Fruit fly (Drosophila melanogaster): Measurements from ENCODE around the gene Svip.
A peak's percentile ranks its signal among the peaks of the same experiment; 100 is the strongest.

Svip gene

dm6 chr3L:9366850-9367430 lies 8.1 kb downstream of the Svip start, which contains the start of the genes Klp67A and CG4452 (continued):
- TF ChIP-seq Dad (GFP tag; optimal IDR thresholded peaks at IDR 0.05), result no peak
- no peak for TF ChIP-seq dan (GFP tag; IDR thresholded peaks at IDR 0.05)
- no peak for TF ChIP-seq C15 (GFP tag; IDR thresholded peaks at IDR 0.05)
- no peak for TF ChIP-seq kah (GFP tag; optimal IDR thresholded peaks at IDR 0.05)
- TF ChIP-seq Bdp1 (GFP tag; optimal IDR thresholded peaks at IDR 0.05), result no peak
- no peak for TF ChIP-seq h (optimal IDR thresholded peaks at IDR 0.05)
- TF ChIP-seq Blimp-1 (GFP tag; optimal IDR thresholded peaks at IDR 0.05), result no peak
- peak; percentile 43 for TF ChIP-seq CG8290 (GFP tag; optimal IDR thresholded peaks at IDR 0.05)
- TF ChIP-seq CG8290 (tag; optimal IDR thresholded peaks at IDR 0.05), result peak in 1 of 2 experiments; percentile 63
- no peak for TF ChIP-seq rib (GFP tag; IDR thresholded peaks at IDR 0.05)
- TF ChIP-seq ken (GFP tag; IDR thresholded peaks at IDR 0.05), result 0 out of 3 replicates have a peak, but pooled peaks have one; percentile 5
- TF ChIP-seq fru (optimal IDR thresholded peaks at IDR 0.05), result no peak
- no peak for TF ChIP-seq crc (GFP tag; optimal IDR thresholded peaks at IDR 0.05)
- TF ChIP-seq eve (GFP tag; optimal IDR thresholded peaks at IDR 0.05), result no peak
- no peak for TF ChIP-seq CG6683 (GFP tag; optimal IDR thresholded peaks at IDR 0.05)
- TF ChIP-seq CG3726 (GFP tag; IDR thresholded peaks at IDR 0.05), result no peak
- TF ChIP-seq B-H1 (GFP tag; IDR thresholded peaks at IDR 0.05), result no peak
- TF ChIP-seq CG11560 (tag; IDR thresholded peaks at IDR 0.05), result no peak
- TF ChIP-seq Dip3 (GFP tag; optimal IDR thresholded peaks at IDR 0.05), result no peak
- no peak for TF ChIP-seq CG31365 (tag; optimal IDR thresholded peaks at IDR 0.05)
- no peak for TF ChIP-seq Asciz (GFP tag; optimal IDR thresholded peaks at IDR 0.05)
- no peak for TF ChIP-seq oc (tag; optimal IDR thresholded peaks at IDR 0.05)
- no peak for TF ChIP-seq Ravus (GFP tag; IDR thresholded peaks at IDR 0.05)
- 0 out of 2 replicates have a peak, but pooled peaks have one; percentile 34 for TF ChIP-seq al (GFP tag; IDR thresholded peaks at IDR 0.05)
- no peak for TF ChIP-seq Hey (tag; optimal IDR thresholded peaks at IDR 0.05)
- peak; percentile 87 for TF ChIP-seq nerfin-2 (GFP tag; IDR thresholded peaks at IDR 0.05; ENCODE audit: partially characterized antibody)
- TF ChIP-seq lbe (GFP tag; optimal IDR thresholded peaks at IDR 0.05), result peak; percentile 47
- TF ChIP-seq PHDP (tag; optimal IDR thresholded peaks at IDR 0.05), result peak; percentile 47
- TF ChIP-seq dmrt99B (tag; optimal IDR thresholded peaks at IDR 0.05), result no peak
- TF ChIP-seq NC2β (GFP tag; optimal IDR thresholded peaks at IDR 0.05), result no peak
- TF ChIP-seq zf30C (GFP tag; optimal IDR thresholded peaks at IDR 0.05), result no peak
- peak; percentile 21; the same call in 1 of the 3 replicates for TF ChIP-seq tgo (GFP tag; IDR thresholded peaks at IDR 0.05)
- TF ChIP-seq Rfx (GFP tag; IDR thresholded peaks at IDR 0.05), result peak; percentile 52
- TF ChIP-seq CG31441 (GFP tag; IDR thresholded peaks at IDR 0.05), result no peak; the same call in 1 of the 2 replicates
- no peak; the same call in 1 of the 2 replicates for TF ChIP-seq Adf1 (GFP tag; IDR thresholded peaks at IDR 0.05)
- TF ChIP-seq danr (GFP tag; IDR thresholded peaks at IDR 0.05), result no peak
- TF ChIP-seq CG12104 (GFP tag; optimal IDR thresholded peaks at IDR 0.05), result peak; percentile 21
- no peak for TF ChIP-seq nau (GFP tag; optimal IDR thresholded peaks at IDR 0.05)
- TF ChIP-seq pfk (GFP tag; optimal IDR thresholded peaks at IDR 0.05), result no peak
- no peak for TF ChIP-seq CG4360 (GFP tag; IDR thresholded peaks at IDR 0.05)
- peak; percentile 17 for TF ChIP-seq CG4854 (GFP tag; optimal IDR thresholded peaks at IDR 0.05)
- TF ChIP-seq CG11504 (tag; optimal IDR thresholded peaks at IDR 0.05), result no peak
- TF ChIP-seq CG18599 (GFP tag; optimal IDR thresholded peaks at IDR 0.05), result peak; percentile 45
- no peak for TF ChIP-seq CG7987 (GFP tag; optimal IDR thresholded peaks at IDR 0.05)
- TF ChIP-seq CG12219 (GFP tag; optimal IDR thresholded peaks at IDR 0.05), result no peak
- peak; percentile 3 for TF ChIP-seq gfzf (GFP tag; optimal IDR thresholded peaks at IDR 0.05)
- TF ChIP-seq CG13296 (GFP tag; optimal IDR thresholded peaks at IDR 0.05), result peak; percentile 17
- TF ChIP-seq CG30431 (GFP tag; optimal IDR thresholded peaks at IDR 0.05), result no peak
- TF ChIP-seq CG7372 (GFP tag; IDR thresholded peaks at IDR 0.05), result no peak
- no peak for TF ChIP-seq Trl (optimal IDR thresholded peaks at IDR 0.05)
- no peak for TF ChIP-seq Trl (GFP tag; optimal IDR thresholded peaks at IDR 0.05)
- no peak for TF ChIP-seq br (optimal IDR thresholded peaks at IDR 0.05)
- TF ChIP-seq zfh2 (GFP tag; optimal IDR thresholded peaks at IDR 0.05), result peak; percentile 25
